Worm (Caenorhabditis elegans) whole organism, L1 larva: ENCODE results near the gene T03G11.9.
A peak's percentile ranks its signal among the peaks of the same experiment; 100 is the strongest.

Experiments used
- C04F5.9 ChIP-seq: sonication (generic microtip); optimal IDR thresholded peaks from 2 replicates; lab custom pipeline; 2016; ENCODE audit warnings: missing genetic modification characterization, missing compliant biosample characterization
- ama-1 ChIP-seq: fragments of 150-350 bp; optimal IDR thresholded peaks from 2 replicates; lab custom pipeline; 2014
- ceh-82 ChIP-seq, 3 experiments: fragments of 150-350 bp in 1 of 3; sonication (generic microtip) in 2 of 3; optimal IDR thresholded peaks; 2 replicates each; lab custom pipeline; 2014 to 2017; ENCODE audit warnings: missing biosample characterization in 3 of 3, missing genetic modification characterization in 3 of 3
- dsc-1 ChIP-seq: sonication (generic microtip); optimal IDR thresholded peaks from 2 replicates; lab custom pipeline; 2016; ENCODE audit warnings: mild to moderate bottlenecking, missing genetic modification characterization, missing compliant biosample characterization
- efl-1 ChIP-seq, 4 experiments: fragments of 150-350 bp; optimal IDR thresholded peaks in 3 of 4; peaks in 1 of 4; 1 replicate in 1 of 4; 2 replicates in 3 of 4; lab custom pipeline; 2014; ENCODE audit warnings: missing biosample characterization in 2 of 4, missing genetic modification characterization in 2 of 4, missing genetic modification reagents in 2 of 4
- elt-2 ChIP-seq: sonication (generic microtip); optimal IDR thresholded peaks from 2 replicates; lab custom pipeline; 2016; ENCODE audit warnings: missing genetic modification characterization, mild to moderate bottlenecking, inconsistent platforms, missing compliant biosample characterization, missing genetic modification reagents
- elt-3 ChIP-seq, 6 experiments: fragments of 150-350 bp in 1 of 6; sonication (generic microtip); optimal IDR thresholded peaks; 2 replicates each; lab custom pipeline; 2017 to 2018; ENCODE audit warnings: missing biosample characterization in 6 of 6, missing genetic modification characterization in 6 of 6, inconsistent platforms in 1 of 6
- fkh-10 ChIP-seq: sonication (generic microtip); optimal IDR thresholded peaks from 2 replicates; lab custom pipeline; 2017; ENCODE audit warnings: missing biosample characterization, missing genetic modification reagents, missing genetic modification characterization
- fkh-8 ChIP-seq: sonication (generic microtip); optimal IDR thresholded peaks from 2 replicates; lab custom pipeline; 2016; ENCODE audit warnings: mild to moderate bottlenecking, missing genetic modification characterization, missing compliant biosample characterization
- hlh-4 ChIP-seq: sonication (generic microtip); optimal IDR thresholded peaks from 2 replicates; lab custom pipeline; 2016; ENCODE audit warnings: mild to moderate bottlenecking, missing genetic modification characterization, missing compliant biosample characterization
- hpl-2 ChIP-seq: fragments of 150-350 bp; optimal IDR thresholded peaks from 2 replicates; lab custom pipeline; 2014; ENCODE audit warnings: missing biosample characterization, missing genetic modification reagents, missing genetic modification characterization
- isw-1 ChIP-seq: fragments of 200-800 bp; sonication (Bioruptor generic); IDR thresholded peaks from 2 replicates; pipeline ENCODE4 v1.3.6; 2022; ENCODE audit warnings: missing genetic modification characterization, missing compliant biosample characterization
- jun-1 ChIP-seq: fragments of 150-350 bp; optimal IDR thresholded peaks from 2 replicates; lab custom pipeline; 2014; ENCODE audit warnings: missing biosample characterization, missing genetic modification reagents, missing genetic modification characterization
- lin-13 ChIP-seq: fragments of 150-350 bp; optimal IDR thresholded peaks from 2 replicates; lab custom pipeline; 2014; ENCODE audit warnings: missing biosample characterization, missing genetic modification reagents, missing genetic modification characterization
- lin-14 ChIP-seq: fragments of 200-800 bp; sonication (Bioruptor generic); optimal IDR thresholded peaks from 2 replicates; lab custom pipeline; 2018; ENCODE audit warnings: mild to moderate bottlenecking, missing genetic modification characterization, moderate library complexity, missing compliant biosample characterization
- lin-15B ChIP-seq: fragments of 150-350 bp; sonication (generic microtip); optimal IDR thresholded peaks from 3 replicates; lab custom pipeline; 2014; ENCODE audit warnings: missing biosample characterization, missing genetic modification characterization
- lsy-2 ChIP-seq, 2 experiments: fragments of 150-350 bp; optimal IDR thresholded peaks; 2 replicates each; lab custom pipeline; 2014; ENCODE audit warnings: missing biosample characterization in 2 of 2, missing genetic modification characterization in 2 of 2
- mab-9 ChIP-seq: fragments of 200-800 bp; sonication (Bioruptor generic); IDR thresholded peaks from 2 replicates; pipeline ENCODE4 v1.3.6; 2022; ENCODE audit warnings: missing genetic modification reagents, missing genetic modification characterization, missing compliant biosample characterization
- mdl-1 ChIP-seq, 2 experiments: fragments of 150-350 bp; optimal IDR thresholded peaks; 2 replicates each; lab custom pipeline; 2014 to 2017; ENCODE audit warnings: missing biosample characterization in 2 of 2, missing genetic modification characterization in 2 of 2, inconsistent platforms in 1 of 2
- nhr-47 ChIP-seq: sonication (generic microtip); optimal IDR thresholded peaks from 2 replicates; lab custom pipeline; 2016; ENCODE audit warnings: mild to moderate bottlenecking, missing genetic modification characterization, moderate library complexity, missing compliant biosample characterization
- nhr-71 ChIP-seq: sonication (generic microtip); optimal IDR thresholded peaks from 2 replicates; lab custom pipeline; 2016; ENCODE audit warnings: mild to moderate bottlenecking, missing genetic modification characterization, moderate library complexity, missing compliant biosample characterization
- nhr-76 ChIP-seq: sonication (generic microtip); optimal IDR thresholded peaks from 2 replicates; lab custom pipeline; 2017; ENCODE audit warnings: missing biosample characterization, missing genetic modification characterization
- nhr-85 ChIP-seq: sonication (generic microtip); peaks from one replicate; lab custom pipeline; 2016; ENCODE audit warnings: missing genetic modification characterization, inconsistent platforms, missing compliant biosample characterization
- pag-3 ChIP-seq: sonication (generic microtip); optimal IDR thresholded peaks from 2 replicates; lab custom pipeline; 2017; ENCODE audit warnings: missing genetic modification characterization, mild to moderate bottlenecking, missing compliant biosample characterization, antibody characterized with exemption, borderline replicate concordance; ENCODE audit not compliant: insufficient read depth
- skn-1 ChIP-seq: fragments of 150-350 bp; optimal IDR thresholded peaks from 2 replicates; lab custom pipeline; 2014; ENCODE audit warnings: missing biosample characterization, missing genetic modification characterization
- snpc-4 ChIP-seq: fragments of 150-350 bp; optimal IDR thresholded peaks from 2 replicates; lab custom pipeline; 2014; ENCODE audit warnings: missing biosample characterization, missing genetic modification characterization
- snu-23 ChIP-seq: sonication (generic microtip); optimal IDR thresholded peaks from 2 replicates; lab custom pipeline; 2016; ENCODE audit warnings: missing genetic modification characterization, missing compliant biosample characterization
- sox-4 ChIP-seq: sonication (generic microtip); optimal IDR thresholded peaks from 2 replicates; lab custom pipeline; 2016; ENCODE audit warnings: missing genetic modification characterization, missing compliant biosample characterization
- swsn-7 ChIP-seq: sonication (generic microtip); optimal IDR thresholded peaks from 2 replicates; lab custom pipeline; 2016; ENCODE audit warnings: missing genetic modification characterization, missing compliant biosample characterization
- unc-130 ChIP-seq: fragments of 150-350 bp; optimal IDR thresholded peaks from 2 replicates; lab custom pipeline; 2017; ENCODE audit warnings: missing biosample characterization, missing genetic modification characterization, inconsistent platforms
- xbp-1 ChIP-seq: sonication (generic microtip); optimal IDR thresholded peaks from 2 replicates; lab custom pipeline; 2016; ENCODE audit warnings: missing genetic modification characterization, missing compliant biosample characterization
- zag-1 ChIP-seq: fragments of 150-350 bp; optimal IDR thresholded peaks from 2 replicates; lab custom pipeline; 2014; ENCODE audit warnings: missing biosample characterization, missing genetic modification characterization
- ztf-11 ChIP-seq, 2 experiments: sonication (generic microtip); optimal IDR thresholded peaks; 2 replicates each; lab custom pipeline; 2016 to 2017; ENCODE audit warnings: missing genetic modification characterization in 2 of 2, missing biosample characterization in 1 of 2, missing compliant biosample characterization in 1 of 2
- ztf-4 ChIP-seq: fragments of 150-350 bp; optimal IDR thresholded peaks from 2 replicates; lab custom pipeline; 2014; ENCODE audit warnings: missing biosample characterization, missing genetic modification characterization

Gene T03G11.9

ce11 chrX:5151866-5152265 lies 32.2 kb upstream of the T03G11.9 start:
- TF ChIP-seq mab-9 (GFP tag; lab: Robert Waterston, UW) = no peak
- TF ChIP-seq, all 84 proteins: peak for 0

- TF ChIP-seq lin-15B (tag; lab: Kevin White, UChicago) = no peak
- TF ChIP-seq xbp-1 (tag; lab: Kevin White, UChicago) = no peak
- peak; percentile 68 for TF ChIP-seq dsc-1 (tag; lab: Kevin White, UChicago)
- TF ChIP-seq fkh-10 (GFP tag; lab: Kevin White, UChicago) = no peak
- TF ChIP-seq snpc-4 (tag; lab: Kevin White, UChicago) = no peak
- TF ChIP-seq hpl-2 (GFP tag; lab: Kevin White, UChicago) = no peak
- TF ChIP-seq fkh-8 (tag; lab: Kevin White, UChicago) = peak; percentile 56
- TF ChIP-seq unc-130 = no peak
- TF ChIP-seq nhr-71 = peak; percentile 37
- no peak for TF ChIP-seq ama-1 (lab: Kevin White, UChicago)
- TF ChIP-seq swsn-7 (tag; lab: Kevin White, UChicago) = no peak
- TF ChIP-seq ztf-4 (tag; lab: Kevin White, UChicago) = no peak
- peak; percentile 21 for TF ChIP-seq nhr-47
- TF ChIP-seq mab-9 (GFP tag; lab: Robert Waterston, UW) = no peak
- TF ChIP-seq sox-4 (tag; lab: Kevin White, UChicago) = peak; percentile 34
These were observed 31.1 kb upstream of the T03G11.9 start for ce11 chrX:5152931-5153330.

ce11 chrX:5154278-5154677 lies 29.8 kb upstream of the T03G11.9 start, which contains the start of gene C31H2.3:
Gene C31H2.3 (minus strand): TSS chrX:5154378.
- no peak for TF ChIP-seq skn-1 (tag; lab: Kevin White, UChicago)
- TF ChIP-seq, all 84 proteins: peak for 0

- TF ChIP-seq efl-1 (optimal IDR thresholded peaks at IDR 0.05; lab: Kevin White, UChicago) (no peak), efl-1 (GFP tag; optimal IDR thresholded peaks at IDR 0.05 in 1 of 2; lab: Kevin White, UChicago) (peak in 1 of 2 experiments; percentile 12), nhr-47 (no peak), ztf-11 (tag; optimal IDR thresholded peaks at IDR 0.05; lab: Kevin White, UChicago) (no peak), lsy-2 (tag; optimal IDR thresholded peaks at IDR 0.05; lab: Kevin White, UChicago) (no peak), elt-2 (tag; lab: Kevin White, UChicago) (peak; percentile 23), elt-3 (tag; optimal IDR thresholded peaks at IDR 0.05; lab: Kevin White, UChicago) (peak in 1 of 6 experiments; percentile 33), C04F5.9 (tag; lab: Kevin White, UChicago) (no peak), ceh-82 (tag; optimal IDR thresholded peaks at IDR 0.05; lab: Kevin White, UChicago) (no peak), lin-15B (tag; lab: Kevin White, UChicago) (no peak), nhr-76 (tag; lab: Kevin White, UChicago) (no peak), jun-1 (tag; lab: Kevin White, UChicago) (no peak), nhr-85 (tag; lab: Kevin White, UChicago) (peak; percentile 64), swsn-7 (tag; lab: Kevin White, UChicago) (no peak), mdl-1 (tag; optimal IDR thresholded peaks at IDR 0.05; lab: Kevin White, UChicago) (no peak), snu-23 (GFP tag; lab: Kevin White, UChicago) (no peak), zag-1 (no peak)
These were observed 24.4 kb upstream of the T03G11.9 start, which contains the start of gene C31H2.4 for ce11 chrX:5159645-5160044. Gene C31H2.4 (minus strand): TSS chrX:5159663.

ce11 chrX:5162755-5163154 lies 21.3 kb upstream of the T03G11.9 start, which contains the start of gene EGAP5.1:
Gene EGAP5.1 (plus strand): TSS chrX:5163055.
- TF ChIP-seq jun-1 (tag; lab: Kevin White, UChicago) = no peak
- TF ChIP-seq pag-3 = no peak
- TF ChIP-seq zag-1 = no peak
- no peak for TF ChIP-seq snpc-4 (tag; lab: Kevin White, UChicago)
- TF ChIP-seq hlh-4 (tag; lab: Kevin White, UChicago) = no peak
- TF ChIP-seq lin-14 (GFP tag; lab: Kevin White, UChicago) = no peak
- TF ChIP-seq ztf-11 (tag; optimal IDR thresholded peaks at IDR 0.05; lab: Kevin White, UChicago) = no peak
- TF ChIP-seq swsn-7 (tag; lab: Kevin White, UChicago) = no peak
- no peak for TF ChIP-seq lin-13 (GFP tag; lab: Kevin White, UChicago)
- no peak for TF ChIP-seq isw-1 (GFP tag; lab: Robert Waterston, UW)
- TF ChIP-seq, all 84 proteins: peak for 0
